Worm (Caenorhabditis elegans) whole organism, L4/young adult: ENCODE results near the gene pqn-18.

Experiments
- W03F9.2 ChIP-seq: fragments of 150-350 bp; optimal IDR thresholded peaks from 2 replicates; lab custom pipeline; 2014; ENCODE audit warnings: missing biosample characterization, missing genetic modification characterization
- dao-5 ChIP-seq: sonication (generic microtip); optimal IDR thresholded peaks from 2 replicates; lab custom pipeline; 2016; ENCODE audit warnings: missing genotype, missing genetic modification characterization, moderate library complexity, missing compliant biosample characterization
- him-1 ChIP-seq: sonication (generic microtip); optimal IDR thresholded peaks from 2 replicates; lab custom pipeline; 2016; ENCODE audit warnings: missing genotype, missing genetic modification reagents, missing genetic modification characterization, missing compliant biosample characterization

The pqn-18 gene

DNA sequence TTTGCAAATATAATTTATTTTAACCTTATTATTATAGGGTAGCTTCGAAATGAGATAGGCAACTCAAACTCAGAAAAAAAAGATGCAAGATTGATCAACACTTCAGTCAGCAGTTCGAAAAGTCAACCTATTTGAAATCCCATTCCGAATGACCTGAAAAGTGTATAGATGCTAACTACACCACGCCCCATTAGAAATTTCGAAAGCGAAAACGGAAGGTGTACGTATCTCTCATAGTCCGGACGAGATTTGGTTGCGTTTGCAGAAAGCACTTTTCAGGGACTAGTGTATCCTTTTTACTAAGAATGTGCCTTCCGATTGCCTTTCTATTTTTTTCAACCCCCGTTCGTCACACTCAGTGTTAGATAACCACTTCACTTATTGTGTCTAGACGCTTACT is 8.1 kb downstream of the pqn-18 start:
- TF ChIP-seq W03F9.2 (tag; lab: Kevin White, UChicago) (no peak), dao-5 (tag; lab: Kevin White, UChicago) (no peak), him-1 (tag; lab: Kevin White, UChicago) (no peak)

DNA sequence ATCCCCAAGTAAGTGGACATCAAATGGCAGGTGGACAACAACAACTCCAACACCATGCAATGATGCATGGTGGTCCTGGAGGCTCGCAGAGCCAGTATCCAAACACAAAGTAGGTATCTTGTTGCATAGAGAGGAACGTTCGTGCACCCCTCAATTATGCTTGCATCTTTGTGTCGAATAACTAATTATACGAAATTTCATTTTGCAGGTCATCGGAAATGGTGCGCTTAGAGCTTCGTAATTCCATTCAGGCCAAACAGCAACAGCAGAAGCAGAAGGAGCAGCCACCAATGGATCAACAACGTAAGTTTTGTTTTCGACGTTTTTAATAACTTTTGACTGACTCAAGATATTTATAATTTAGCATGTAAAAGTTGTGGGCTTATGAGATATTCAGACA is 8.8 kb downstream of the pqn-18 start:
- TF ChIP-seq dao-5 (tag; lab: Kevin White, UChicago) (no peak), W03F9.2 (tag; lab: Kevin White, UChicago) (no peak), him-1 (tag; lab: Kevin White, UChicago) (no peak)

DNA sequence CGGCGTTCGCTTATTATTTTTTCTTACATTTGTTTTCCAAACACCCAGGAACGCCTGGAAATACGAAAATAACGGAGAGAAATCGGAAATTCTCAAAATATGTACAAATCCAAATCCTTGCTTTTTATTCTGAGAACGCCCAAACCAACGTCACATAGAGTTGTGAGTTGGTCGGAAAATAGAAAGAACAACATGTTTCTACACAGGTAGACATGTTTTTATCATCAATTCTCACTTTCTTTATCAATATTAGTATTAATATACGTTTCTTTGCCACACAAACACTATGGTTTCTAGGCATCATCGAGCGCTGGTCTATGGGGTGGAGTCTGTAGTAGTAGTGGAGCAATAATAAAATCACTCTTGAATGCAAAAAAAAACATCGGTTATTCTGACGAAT is 10.8 kb downstream of the pqn-18 start:
- TF ChIP-seq him-1 (tag; lab: Kevin White, UChicago) (no peak), W03F9.2 (tag; lab: Kevin White, UChicago) (no peak)

ce11 chrX:12926998-12927397 is 19.4 kb downstream of the pqn-18 start:
- TF ChIP-seq dao-5 (tag; lab: Kevin White, UChicago) (no peak), him-1 (tag; lab: Kevin White, UChicago) (no peak), W03F9.2 (tag; lab: Kevin White, UChicago) (no peak)

ce11 chrX:12928753-12929152 is 21.1 kb downstream of the pqn-18 start:
- TF ChIP-seq dao-5 (tag; lab: Kevin White, UChicago) (no peak), him-1 (tag; lab: Kevin White, UChicago) (no peak), W03F9.2 (tag; lab: Kevin White, UChicago) (no peak)

- no peak for TF ChIP-seq W03F9.2 (tag; lab: Kevin White, UChicago)
- TF ChIP-seq him-1 (tag; lab: Kevin White, UChicago), result no peak
- TF ChIP-seq dao-5 (tag; lab: Kevin White, UChicago), result no peak
These were observed 22.3 kb downstream of the pqn-18 start, which contains the start of gene C34E7.3 for ce11 chrX:12929961-12930360. Gene C34E7.3, plus strand, starts transcription at chrX:12930261.

DNA sequence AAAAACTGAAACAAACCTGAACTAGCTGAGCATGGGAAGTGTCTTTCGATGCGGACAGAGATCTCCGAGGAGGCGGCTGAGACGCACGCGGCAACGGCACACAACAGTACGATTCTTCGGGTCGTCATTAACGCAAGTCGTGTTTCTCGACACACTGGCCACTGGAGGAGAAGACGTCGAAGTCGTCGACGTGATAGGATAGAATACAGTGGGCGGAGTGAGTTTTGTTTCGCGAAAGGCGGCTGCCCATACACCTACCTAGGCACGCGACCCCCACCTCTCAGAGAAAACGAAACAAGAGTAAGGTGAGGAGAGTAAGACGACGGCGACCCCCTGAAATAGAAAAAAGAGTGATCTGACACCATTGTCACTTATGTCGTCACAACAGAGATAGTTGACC is 27.1 kb downstream of the pqn-18 start, which contains the start of gene gmap-1:
TSS of gene gmap-1 (minus strand) at position 211 of the 400 bp plus-strand sequence.
- no peak for TF ChIP-seq dao-5 (tag; lab: Kevin White, UChicago)
- no peak for TF ChIP-seq W03F9.2 (tag; lab: Kevin White, UChicago)
- no peak for TF ChIP-seq him-1 (tag; lab: Kevin White, UChicago)

- TF ChIP-seq W03F9.2 (tag; lab: Kevin White, UChicago) (no peak), dao-5 (tag; lab: Kevin White, UChicago) (no peak), him-1 (tag; lab: Kevin White, UChicago) (no peak)
These were observed 28.1 kb downstream of the pqn-18 start for ce11 chrX:12935694-12936093.

DNA sequence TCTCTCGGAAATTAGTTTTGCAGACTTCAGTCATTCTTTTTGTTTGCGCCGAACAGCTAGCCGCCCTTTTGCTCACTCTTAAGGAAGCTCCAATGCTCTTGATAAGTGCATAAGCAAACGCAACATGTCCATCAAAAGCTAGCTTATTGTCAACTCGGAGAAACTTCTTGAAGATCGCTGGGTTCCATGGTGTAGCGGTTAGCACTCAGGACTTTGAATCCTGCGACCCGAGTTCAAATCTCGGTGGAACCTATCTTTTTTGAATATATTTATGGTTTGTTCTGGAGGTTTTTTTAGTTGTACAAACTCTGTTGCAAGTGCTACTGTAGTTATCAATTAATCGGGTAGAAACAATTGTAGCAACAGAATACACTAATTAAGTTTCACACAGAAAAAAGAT is 29.9 kb downstream of the pqn-18 start:
- TF ChIP-seq him-1 (tag; lab: Kevin White, UChicago) (no peak), W03F9.2 (tag; lab: Kevin White, UChicago) (no peak), dao-5 (tag; lab: Kevin White, UChicago) (no peak)

DNA sequence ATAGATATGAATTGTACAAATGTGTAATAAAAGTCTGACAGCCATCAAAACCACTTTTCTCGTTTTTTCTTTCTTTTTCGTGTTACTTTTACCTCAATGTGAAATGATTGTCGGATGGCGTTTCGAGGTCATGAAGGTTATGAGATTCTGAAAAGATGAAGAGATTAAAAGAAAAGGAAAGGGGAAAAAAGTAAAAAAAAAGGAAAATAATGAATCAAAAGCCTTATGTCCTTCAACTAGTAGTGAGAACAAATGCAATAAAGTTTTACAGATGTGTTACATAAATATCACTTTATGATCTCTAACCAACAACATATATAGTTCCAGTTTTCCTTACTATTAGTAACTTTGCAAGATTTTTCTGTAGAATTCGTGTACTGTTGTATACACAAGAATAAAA is 33.2 kb downstream of the pqn-18 start, which contains the start of gene gmap-3:
TSS of gene gmap-3 (minus strand) at position 148 of the 400 bp plus-strand sequence.
- TF ChIP-seq W03F9.2 (tag; lab: Kevin White, UChicago) (no peak), him-1 (tag; lab: Kevin White, UChicago) (no peak), dao-5 (tag; lab: Kevin White, UChicago) (no peak)

DNA sequence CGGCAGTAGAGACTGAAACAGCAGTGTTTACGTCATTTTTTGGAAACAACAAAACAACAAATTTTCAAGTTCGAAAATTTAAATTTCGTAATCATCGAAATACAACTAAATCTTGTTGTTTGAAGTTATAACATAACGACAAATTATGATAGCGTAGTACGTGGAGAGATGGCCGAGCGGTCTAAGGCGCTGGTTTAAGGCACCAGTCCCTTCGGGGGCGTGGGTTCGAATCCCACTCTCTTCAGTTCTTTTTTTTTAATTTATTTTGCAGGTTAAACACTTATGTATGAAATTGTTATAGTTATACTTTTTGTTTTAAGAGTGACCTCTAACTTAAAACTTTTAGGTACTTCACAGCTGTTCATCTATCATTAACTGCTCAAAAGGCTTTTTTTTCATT is 34.7 kb downstream of the pqn-18 start:
- TF ChIP-seq dao-5 (tag; lab: Kevin White, UChicago), result no peak
- no peak for TF ChIP-seq W03F9.2 (tag; lab: Kevin White, UChicago)
- no peak for TF ChIP-seq him-1 (tag; lab: Kevin White, UChicago)

ce11 chrX:12943166-12943565 is 35.5 kb downstream of the pqn-18 start, which contains the start of gene gmap-2:
Gene gmap-2, minus strand, starts transcription at chrX:12943266.
- TF ChIP-seq dao-5 (tag; lab: Kevin White, UChicago), result no peak
- TF ChIP-seq him-1 (tag; lab: Kevin White, UChicago), result no peak
- no peak for TF ChIP-seq W03F9.2 (tag; lab: Kevin White, UChicago)

- TF ChIP-seq dao-5 (tag; lab: Kevin White, UChicago), result no peak
- TF ChIP-seq him-1 (tag; lab: Kevin White, UChicago), result no peak
- TF ChIP-seq W03F9.2 (tag; lab: Kevin White, UChicago), result no peak
These were observed 37.0 kb downstream of the pqn-18 start for ce11 chrX:12944661-12945060.

- TF ChIP-seq dao-5 (tag; lab: Kevin White, UChicago), result no peak
- TF ChIP-seq him-1 (tag; lab: Kevin White, UChicago), result no peak
- TF ChIP-seq W03F9.2 (tag; lab: Kevin White, UChicago), result no peak
These were observed 38.9 kb downstream of the pqn-18 start, which contains the start of gene C05E7.3 for ce11 chrX:12946533-12946932. Gene C05E7.3, minus strand, starts transcription at chrX:12946633.
